Worm (Caenorhabditis elegans) whole organism, L4/young adult: ENCODE data around the gene C18E9.8.

Experiments used
- W03F9.2 ChIP-seq: fragments of 150-350 bp; optimal IDR thresholded peaks from 2 replicates; lab custom pipeline; 2014; ENCODE audit warnings: missing biosample characterization, missing genetic modification characterization
- dao-5 ChIP-seq: sonication (generic microtip); optimal IDR thresholded peaks from 2 replicates; lab custom pipeline; 2016; ENCODE audit warnings: missing genotype, missing genetic modification characterization, moderate library complexity, missing compliant biosample characterization
- him-1 ChIP-seq: sonication (generic microtip); optimal IDR thresholded peaks from 2 replicates; lab custom pipeline; 2016; ENCODE audit warnings: missing genotype, missing genetic modification reagents, missing genetic modification characterization, missing compliant biosample characterization

The C18E9.8 gene

DNA sequence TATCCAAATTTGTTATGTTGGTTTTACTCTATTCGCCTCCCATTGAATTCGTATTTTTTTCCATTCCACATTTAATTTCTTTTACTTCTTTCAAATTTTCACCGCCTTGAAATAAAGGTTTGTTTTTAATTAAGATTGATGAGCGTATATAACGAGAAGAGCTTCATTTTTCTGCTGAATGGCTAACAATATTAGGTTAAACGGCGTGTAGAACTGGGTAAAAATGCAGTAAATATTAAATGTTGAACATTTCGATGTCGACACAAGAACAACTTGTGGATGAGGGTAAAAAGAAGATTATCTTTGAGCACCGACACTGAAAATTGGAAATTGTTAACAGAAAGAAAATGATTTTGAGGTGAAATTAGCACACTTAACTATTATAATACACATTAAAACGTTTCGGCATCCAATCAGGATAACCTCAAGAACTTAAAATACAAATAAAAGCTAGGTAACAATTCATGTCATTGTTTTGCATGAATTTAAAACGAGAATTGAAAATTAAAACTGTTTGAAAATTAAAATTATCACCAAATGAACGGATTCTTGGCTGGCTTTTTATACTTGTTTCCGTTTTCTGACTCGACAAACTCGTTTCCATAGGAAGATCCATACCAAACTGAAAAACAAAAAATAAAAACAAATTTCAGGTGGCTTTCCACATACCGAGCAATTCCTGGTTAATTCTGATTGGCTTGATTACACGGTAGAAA lies 48.8 kb downstream of the C18E9.8 start:
- TF ChIP-seq W03F9.2 (tag; lab: Kevin White, UChicago) (no peak), him-1 (tag; lab: Kevin White, UChicago) (no peak), dao-5 (no peak)
